Worm (Caenorhabditis elegans): ENCODE results near the gene Y102A5C.2.

DNA sequence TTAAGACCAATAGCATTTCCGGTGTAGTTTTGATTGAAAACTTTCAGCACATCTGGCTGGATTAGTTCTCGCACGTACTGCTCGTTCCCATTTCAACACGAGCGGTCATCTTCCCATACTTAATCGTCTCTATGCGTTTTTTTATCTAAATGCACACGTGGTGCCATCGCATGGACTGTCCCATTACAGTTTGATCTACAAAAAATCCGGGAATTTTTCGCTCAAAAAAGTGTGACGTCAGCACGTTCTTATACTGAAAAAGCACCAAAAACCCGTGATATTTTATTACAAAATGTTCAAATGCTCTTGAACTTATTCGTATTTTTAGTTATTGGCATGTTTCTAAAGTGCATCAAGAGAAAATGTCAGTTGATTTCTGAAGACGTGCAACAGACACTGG, 3.4 kb downstream of the Y102A5C.2 start, which contains the start of gene Y102A5C.4:
- TF ChIP-seq him-1 (tag; optimal IDR thresholded peaks at IDR 0.05) (no peak), W03F9.2 (tag; optimal IDR thresholded peaks at IDR 0.05) (no peak)

All from whole organism, L4/young adult.